Worm (Caenorhabditis elegans) whole organism, late embryonic: ENCODE measurements around the gene nhr-190.

Experiments
- T23F11.4 ChIP-seq: fragments of 200-800 bp; sonication (Bioruptor generic); optimal IDR thresholded peaks from 2 replicates; lab custom pipeline; 2018; ENCODE audit warnings: mild to moderate bottlenecking, missing genetic modification characterization, missing compliant biosample characterization
- dmd-4 ChIP-seq: sonication (generic microtip); optimal IDR thresholded peaks from 2 replicates; lab custom pipeline; 2016; ENCODE audit warnings: borderline replicate concordance, missing genetic modification characterization, missing compliant biosample characterization
- ref-2 ChIP-seq: sonication (generic microtip); optimal IDR thresholded peaks from 2 replicates; lab custom pipeline; 2016; ENCODE audit warnings: missing genetic modification characterization, missing compliant biosample characterization
- rnt-1 ChIP-seq: sonication (generic microtip); optimal IDR thresholded peaks from 2 replicates; lab custom pipeline; 2016; ENCODE audit warnings: missing genetic modification characterization, missing compliant biosample characterization
- sox-2 ChIP-seq: fragments of 200-800 bp; sonication (Bioruptor generic); IDR thresholded peaks from 2 replicates; pipeline ENCODE4 v1.3.6; 2022; ENCODE audit warnings: missing genetic modification reagents, missing genetic modification characterization, missing compliant biosample characterization
- sox-4 ChIP-seq: sonication (generic microtip); optimal IDR thresholded peaks from 2 replicates; lab custom pipeline; 2017; ENCODE audit warnings: mild to moderate bottlenecking, missing genetic modification characterization, inconsistent platforms, missing compliant biosample characterization

ce11 chrV:620987-621386 is 21.7 kb downstream of the nhr-190 start:
- TF ChIP-seq sox-4 (tag; lab: Kevin White, UChicago) = no peak
- no peak for TF ChIP-seq dmd-4 (tag; lab: Kevin White, UChicago)
- no peak for TF ChIP-seq sox-2
- no peak for TF ChIP-seq rnt-1 (tag; lab: Kevin White, UChicago)
- TF ChIP-seq ref-2 (tag; lab: Kevin White, UChicago) = no peak
- no peak for TF ChIP-seq T23F11.4
